Fruit fly (Drosophila melanogaster) whole organism, prepupa: ENCODE results near the gene msopa.
A peak's percentile ranks its signal among the peaks of the same experiment; 100 is the strongest.

Experiments used
- CG10631 ChIP-seq: fragments of 200-800 bp; sonication (Bioruptor generic); optimal IDR thresholded peaks from 2 replicates; lab custom pipeline; 2016; ENCODE audit warnings: missing biosample characterization, missing genetic modification characterization
- CG11762 ChIP-seq: fragments of 200-800 bp; sonication (Bioruptor generic); optimal IDR thresholded peaks from 3 replicates; lab custom pipeline; 2016; ENCODE audit warnings: missing biosample characterization, missing genetic modification characterization; ENCODE audit not compliant: insufficient read depth
- CG11902 ChIP-seq: fragments of 200-800 bp; sonication (Bioruptor generic); optimal IDR thresholded peaks from 3 replicates; lab custom pipeline; 2016; ENCODE audit warnings: missing biosample characterization, missing genetic modification characterization
- CG15336 ChIP-seq: fragments of 200-800 bp; sonication (Bioruptor generic); IDR thresholded peaks from 2 replicates; pipeline ENCODE4 v1.3.6; 2022; ENCODE audit warnings: missing biosample characterization, missing genetic modification characterization
- CG32006 ChIP-seq: fragments of 200-800 bp; sonication (Bioruptor generic); optimal IDR thresholded peaks from 3 replicates; lab custom pipeline; 2017; ENCODE audit warnings: missing biosample characterization, mild to moderate bottlenecking, missing genetic modification characterization
- CG34406 ChIP-seq: fragments of 200-800 bp; sonication (Bioruptor generic); optimal IDR thresholded peaks from 3 replicates; lab custom pipeline; 2016; ENCODE audit warnings: missing biosample characterization, missing genetic modification characterization
- CG4318 ChIP-seq: fragments of 200-800 bp; sonication (Bioruptor generic); optimal IDR thresholded peaks from 3 replicates; lab custom pipeline; 2017; ENCODE audit warnings: missing biosample characterization, mild to moderate bottlenecking, missing genetic modification characterization
- CG6163 ChIP-seq: fragments of 200-800 bp; sonication (Bioruptor generic); IDR thresholded peaks from 3 replicates; pipeline ENCODE4 v1.3.6; 2022; ENCODE audit warnings: missing biosample characterization, missing genetic modification characterization
- CG6276 ChIP-seq: fragments of 200-800 bp; sonication (Bioruptor generic); optimal IDR thresholded peaks from 2 replicates; lab custom pipeline; 2017; ENCODE audit warnings: missing biosample characterization, mild to moderate bottlenecking, missing genetic modification characterization
- CG6792 ChIP-seq: fragments of 200-800 bp; sonication (Bioruptor generic); optimal IDR thresholded peaks from 3 replicates; lab custom pipeline; 2016; ENCODE audit warnings: missing biosample characterization, missing genetic modification characterization
- CG6808 ChIP-seq: fragments of 200-800 bp; sonication (Bioruptor generic); optimal IDR thresholded peaks from 3 replicates; lab custom pipeline; 2017; ENCODE audit warnings: missing biosample characterization, missing genetic modification characterization, mild to moderate bottlenecking, moderate library complexity, missing genetic modification reagents
- CG8119 ChIP-seq: fragments of 200-800 bp; sonication (Bioruptor generic); IDR thresholded peaks from 3 replicates; pipeline ENCODE4 v1.3.6; 2022; ENCODE audit warnings: missing biosample characterization, missing genetic modification characterization
- CG9139 ChIP-seq: fragments of 200-800 bp; sonication (Bioruptor generic); optimal IDR thresholded peaks from 3 replicates; lab custom pipeline; 2017; ENCODE audit warnings: missing biosample characterization, mild to moderate bottlenecking, missing genetic modification characterization
- Eip75B ChIP-seq: fragments of 200-800 bp; sonication (Bioruptor generic); optimal IDR thresholded peaks from 3 replicates; lab custom pipeline; 2016; ENCODE audit warnings: missing biosample characterization, missing genetic modification characterization
- Eip78C ChIP-seq: fragments of 200-800 bp; sonication (Bioruptor generic); peaks from one replicate; lab custom pipeline; 2016; ENCODE audit warnings: missing biosample characterization, missing genetic modification characterization
- Gug ChIP-seq: fragments of 200-800 bp; sonication (Bioruptor generic); IDR thresholded peaks from 2 replicates; pipeline ENCODE4 v1.3.6; 2022; ENCODE audit warnings: missing biosample characterization, missing genetic modification characterization
- Hr38 ChIP-seq: sonication (Bioruptor generic); optimal IDR thresholded peaks from 2 replicates; lab custom pipeline; 2016; ENCODE audit warnings: missing biosample characterization, missing genetic modification characterization
- Hr4 ChIP-seq: fragments of 200-800 bp; sonication (Bioruptor generic); optimal IDR thresholded peaks from 3 replicates; lab custom pipeline; 2016; ENCODE audit warnings: missing biosample characterization, missing genetic modification characterization
- Lpt ChIP-seq: fragments of 200-800 bp; sonication (Bioruptor generic); optimal IDR thresholded peaks from 3 replicates; lab custom pipeline; 2016; ENCODE audit warnings: missing biosample characterization, missing genetic modification characterization
- OdsH ChIP-seq: fragments of 200-800 bp; sonication (Bioruptor generic); optimal IDR thresholded peaks from 3 replicates; lab custom pipeline; 2016; ENCODE audit warnings: missing biosample characterization, missing genetic modification characterization
- Smox ChIP-seq: fragments of 200-800 bp; sonication (Bioruptor generic); optimal IDR thresholded peaks from 3 replicates; lab custom pipeline; 2016; ENCODE audit warnings: missing biosample characterization, missing genetic modification characterization
- Sox14 ChIP-seq: fragments of 200-800 bp; sonication (Bioruptor generic); optimal IDR thresholded peaks from 3 replicates; lab custom pipeline; 2016; ENCODE audit warnings: missing biosample characterization, missing genetic modification characterization
- Sox15 ChIP-seq: fragments of 200-800 bp; sonication (Bioruptor generic); optimal IDR thresholded peaks from 3 replicates; lab custom pipeline; 2016; ENCODE audit warnings: missing biosample characterization, missing genetic modification characterization
- achi ChIP-seq: fragments of 200-800 bp; sonication (Bioruptor generic); optimal IDR thresholded peaks from 3 replicates; lab custom pipeline; 2016; ENCODE audit warnings: missing biosample characterization, missing genetic modification characterization
- cyc ChIP-seq: fragments of 200-800 bp; sonication (Bioruptor generic); optimal IDR thresholded peaks from 3 replicates; lab custom pipeline; 2016; ENCODE audit warnings: missing biosample characterization, missing genetic modification characterization
- dac ChIP-seq: fragments of 200-800 bp; sonication (Bioruptor generic); optimal IDR thresholded peaks from 2 replicates; lab custom pipeline; 2017; ENCODE audit warnings: missing biosample characterization, mild to moderate bottlenecking, missing genetic modification characterization
- dsx ChIP-seq: fragments of 200-800 bp; optimal IDR thresholded peaks from 3 replicates; lab custom pipeline; 2019; ENCODE audit warnings: missing biosample characterization, mild to moderate bottlenecking, missing genetic modification characterization, moderate library complexity; ENCODE audit not compliant: poor library complexity, severe bottlenecking
- eg ChIP-seq: fragments of 200-800 bp; sonication (Bioruptor generic); IDR thresholded peaks from 3 replicates; pipeline ENCODE4 v1.3.6; 2022; ENCODE audit warnings: missing biosample characterization, missing genetic modification characterization
- esn ChIP-seq: fragments of 200-800 bp; sonication (Bioruptor generic); optimal IDR thresholded peaks from 2 replicates; lab custom pipeline; 2016; ENCODE audit warnings: missing biosample characterization, mild to moderate bottlenecking, missing genetic modification characterization, moderate library complexity
- fd85E ChIP-seq: fragments of 200-800 bp; sonication (Bioruptor generic); optimal IDR thresholded peaks from 3 replicates; lab custom pipeline; 2016; ENCODE audit warnings: missing biosample characterization, missing genetic modification characterization
- lz ChIP-seq: fragments of 200-800 bp; sonication (Bioruptor generic); optimal IDR thresholded peaks from 3 replicates; lab custom pipeline; 2016; ENCODE audit warnings: missing biosample characterization, missing genetic modification characterization
- net ChIP-seq: fragments of 200-800 bp; sonication (Bioruptor generic); optimal IDR thresholded peaks from 3 replicates; lab custom pipeline; 2016; ENCODE audit warnings: missing biosample characterization, missing genetic modification characterization
- pdm3 ChIP-seq: fragments of 200-800 bp; sonication (Bioruptor generic); optimal IDR thresholded peaks from 3 replicates; lab custom pipeline; 2016; ENCODE audit warnings: missing biosample characterization, missing genetic modification characterization
- spab ChIP-seq: fragments of 200-800 bp; sonication (Bioruptor generic); optimal IDR thresholded peaks from 2 replicates; lab custom pipeline; 2017; ENCODE audit warnings: missing biosample characterization, mild to moderate bottlenecking, missing genetic modification characterization, missing genetic modification reagents
- ss ChIP-seq, 2 experiments: fragments of 200-800 bp; sonication (Bioruptor generic); optimal IDR thresholded peaks; 2 replicates in 1 of 2; 3 replicates in 1 of 2; lab custom pipeline; 2017 to 2018; ENCODE audit warnings: mild to moderate bottlenecking in 2 of 2, missing biosample characterization in 2 of 2, missing genetic modification characterization in 2 of 2, moderate library complexity in 1 of 2
- vri ChIP-seq: fragments of 200-800 bp; sonication (Bioruptor generic); optimal IDR thresholded peaks from 3 replicates; lab custom pipeline; 2016; ENCODE audit warnings: missing biosample characterization, mild to moderate bottlenecking, missing genetic modification characterization

Gene msopa

DNA sequence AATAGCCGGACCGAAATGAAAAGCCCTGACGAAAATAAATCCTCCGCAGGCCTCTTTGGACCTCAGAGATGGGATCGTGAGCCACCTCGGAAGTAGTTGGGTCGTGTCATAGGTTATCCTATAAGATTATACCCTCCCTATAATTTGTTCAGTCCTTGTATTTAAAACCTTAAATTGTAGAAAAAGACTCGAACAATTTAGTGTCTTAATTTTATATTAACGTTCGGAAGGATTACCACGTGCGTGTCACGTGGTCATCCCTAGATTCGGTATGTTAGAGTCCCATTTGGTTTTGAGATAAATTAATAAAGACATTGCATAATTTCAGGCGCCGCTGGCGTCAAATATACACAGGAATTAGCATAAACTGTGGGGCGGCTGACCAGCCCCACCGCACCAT lies 4.5 kb upstream of the msopa start (continued):
- TF ChIP-seq spab (GFP tag; lab: Kevin White, UChicago) = peak; percentile 32
- TF ChIP-seq ss (GFP tag; optimal IDR thresholded peaks at IDR 0.05; lab: Kevin White, UChicago) = peak; percentile 35 to 57
- peak; percentile 78 for TF ChIP-seq CG6163 (GFP tag; lab: Robert Waterston, UW)
- peak; percentile 70 for TF ChIP-seq Smox (GFP tag; lab: Kevin White, UChicago)
- TF ChIP-seq CG11762 (GFP tag; lab: Kevin White, UChicago) = no peak
- peak; percentile 78 for TF ChIP-seq Sox14
- 0 out of 2 replicates have a peak, but pooled peaks have one; percentile 27 for TF ChIP-seq Gug (GFP tag; lab: Robert Waterston, UW)
- peak; percentile 92 for TF ChIP-seq Eip78C (GFP tag; lab: Kevin White, UChicago)
- TF ChIP-seq Hr4 (GFP tag; lab: Kevin White, UChicago) = peak; percentile 67
- no peak for TF ChIP-seq CG9139 (GFP tag; lab: Kevin White, UChicago)
- TF ChIP-seq Sox15 = peak; percentile 49
- TF ChIP-seq CG34406 = peak; percentile 66
- peak; percentile 57 for TF ChIP-seq vri (GFP tag; lab: Kevin White, UChicago)
- peak; percentile 70 for TF ChIP-seq CG15336 (GFP tag; lab: Robert Waterston, UW)

DNA sequence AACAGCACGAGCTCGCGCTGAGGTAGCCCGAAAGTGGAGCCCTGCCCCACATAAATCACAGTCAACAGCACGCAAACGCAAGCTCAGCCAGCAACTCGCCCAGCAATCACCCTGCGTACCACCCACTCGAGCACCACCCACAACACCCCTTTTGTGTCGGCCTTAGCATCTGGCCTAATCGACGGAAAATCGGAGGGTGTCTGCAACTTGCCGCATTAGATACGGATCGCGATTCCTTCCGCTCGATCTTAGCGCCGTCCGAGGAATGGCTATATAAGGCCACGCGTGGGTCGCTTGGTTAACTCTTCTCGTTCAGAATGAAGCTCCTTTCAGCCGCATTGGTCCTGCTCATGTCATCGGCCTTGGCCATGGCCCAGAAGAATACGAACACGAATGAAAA lies 2.5 kb upstream of the msopa start, which contains the start of gene Sfp79B:
TSS of gene Sfp79B (plus strand) at position 301 of the 400 bp plus-strand sequence.
- TF ChIP-seq lz (GFP tag; lab: Kevin White, UChicago) (no peak), ss (GFP tag; optimal IDR thresholded peaks at IDR 0.05; lab: Kevin White, UChicago) (no peak), Hr4 (GFP tag; lab: Kevin White, UChicago) (no peak), CG10631 (GFP tag; lab: Kevin White, UChicago) (no peak), esn (GFP tag; lab: Kevin White, UChicago) (no peak), CG11902 (GFP tag; lab: Kevin White, UChicago) (no peak), pdm3 (GFP tag; lab: Kevin White, UChicago) (no peak)

DNA sequence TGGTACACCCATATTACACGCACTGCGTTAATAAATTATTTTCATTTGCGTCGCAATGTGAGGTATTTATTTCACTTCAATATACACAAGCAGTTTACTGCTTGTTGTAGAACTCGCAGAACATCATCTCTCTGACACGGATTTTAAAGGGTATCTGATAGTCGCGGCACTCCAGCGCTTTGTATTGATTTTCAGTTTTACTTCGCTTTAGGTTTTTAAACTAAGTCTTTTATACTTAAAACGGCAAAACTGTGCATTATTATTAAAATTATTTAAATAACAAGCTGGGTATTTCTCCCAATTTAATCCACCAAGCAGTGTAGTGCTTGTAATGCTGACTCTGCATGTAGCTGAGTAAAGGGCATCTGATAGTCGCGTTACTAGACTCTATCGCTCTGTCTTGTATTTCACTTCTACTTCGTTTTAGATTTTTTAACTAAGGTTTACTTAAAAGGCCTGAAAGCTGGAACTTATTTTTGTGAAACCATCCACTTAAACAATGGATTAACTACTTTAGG lies 670 bp downstream of the msopa start:
- no peak for TF ChIP-seq Lpt
- TF ChIP-seq achi (GFP tag; lab: Kevin White, UChicago) = no peak
- no peak for TF ChIP-seq Eip75B (GFP tag; lab: Kevin White, UChicago)
- TF ChIP-seq OdsH (GFP tag; lab: Kevin White, UChicago) = no peak
- TF ChIP-seq CG34406 = no peak
- no peak for TF ChIP-seq CG6792
- no peak for TF ChIP-seq esn (GFP tag; lab: Kevin White, UChicago)
- no peak for TF ChIP-seq net
- no peak for TF ChIP-seq CG9139 (GFP tag; lab: Kevin White, UChicago)
- TF ChIP-seq dsx (GFP tag; lab: Kevin White, UChicago) = no peak
- TF ChIP-seq Sox14 = no peak
- TF ChIP-seq Hr38 (GFP tag; lab: Kevin White, UChicago) = no peak
- TF ChIP-seq CG6808 (GFP tag; lab: Kevin White, UChicago) = no peak
- TF ChIP-seq CG32006 (GFP tag; lab: Kevin White, UChicago) = no peak
- TF ChIP-seq vri (GFP tag; lab: Kevin White, UChicago) = no peak
- no peak for TF ChIP-seq CG8119 (GFP tag; lab: Robert Waterston, UW)
- no peak for TF ChIP-seq Sox15
- no peak for TF ChIP-seq ss (GFP tag; optimal IDR thresholded peaks at IDR 0.05; lab: Kevin White, UChicago)
- TF ChIP-seq cyc = no peak
- TF ChIP-seq eg = no peak

DNA sequence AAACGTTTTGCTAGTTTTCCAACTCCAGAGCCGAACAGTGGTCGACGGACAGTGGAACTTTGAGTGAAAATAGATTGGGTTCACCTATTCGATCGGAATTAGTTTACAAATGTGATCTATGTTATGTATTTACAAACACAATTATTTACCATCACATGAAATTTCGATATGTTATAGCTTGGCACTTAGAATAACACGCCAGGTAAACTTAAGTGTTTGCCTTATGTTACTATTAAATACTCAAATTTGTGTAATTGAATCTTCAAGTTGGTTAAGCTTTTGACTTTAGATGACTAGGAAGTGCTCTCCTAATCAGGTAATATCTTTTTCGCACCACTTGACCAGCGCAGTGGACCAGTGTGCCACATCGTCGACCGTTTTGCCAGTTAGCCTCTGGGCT lies 8.8 kb downstream of the msopa start:
- TF ChIP-seq cyc (no peak), Smox (GFP tag; lab: Kevin White, UChicago) (no peak), Hr4 (GFP tag; lab: Kevin White, UChicago) (peak; percentile 33), net (peak; percentile 9), Eip78C (GFP tag; lab: Kevin White, UChicago) (peak; percentile 51), spab (GFP tag; lab: Kevin White, UChicago) (no peak), achi (GFP tag; lab: Kevin White, UChicago) (peak; percentile 7), CG6276 (GFP tag; lab: Kevin White, UChicago) (no peak), CG6163 (GFP tag; lab: Robert Waterston, UW) (no peak), OdsH (GFP tag; lab: Kevin White, UChicago) (peak; percentile 17), CG32006 (GFP tag; lab: Kevin White, UChicago) (peak; percentile 39), CG4318 (GFP tag; lab: Kevin White, UChicago) (peak; percentile 11), CG6808 (GFP tag; lab: Kevin White, UChicago) (no peak), dac (GFP tag; lab: Kevin White, UChicago) (no peak), fd85E (GFP tag; lab: Kevin White, UChicago) (no peak)
- TF ChIP-seq, all 60 proteins: peak for 7
